Worm (Caenorhabditis elegans) whole organism, L3 larva: ENCODE measurements around the gene Y43F8B.15.

ENCODE experiments used
- R02D3.7 ChIP-seq: fragments of 150-350 bp; optimal IDR thresholded peaks from 2 replicates; lab custom pipeline; 2014; ENCODE audit warnings: missing biosample characterization, missing genetic modification characterization
- ZK546.5 ChIP-seq: sonication (generic microtip); optimal IDR thresholded peaks from 2 replicates; lab custom pipeline; 2017; ENCODE audit warnings: missing biosample characterization, missing genetic modification characterization
- aly-2 ChIP-seq: fragments of 150-350 bp; optimal IDR thresholded peaks from 2 replicates; lab custom pipeline; 2014; ENCODE audit warnings: missing biosample characterization, missing genetic modification characterization
- ama-1 ChIP-seq: fragments of 150-350 bp; optimal IDR thresholded peaks from 2 replicates; lab custom pipeline; 2018
- ceh-16 ChIP-seq: sonication (generic microtip); optimal IDR thresholded peaks from 2 replicates; lab custom pipeline; 2017; ENCODE audit warnings: missing biosample characterization, missing genetic modification characterization
- ceh-28 ChIP-seq: fragments of 150-350 bp; optimal IDR thresholded peaks from 2 replicates; lab custom pipeline; 2014; ENCODE audit warnings: missing biosample characterization, missing genetic modification reagents, missing genetic modification characterization
- daf-12 ChIP-seq: fragments of 150-350 bp; optimal IDR thresholded peaks from 2 replicates; lab custom pipeline; 2014; ENCODE audit warnings: missing biosample characterization, missing genetic modification reagents, missing genetic modification characterization
- egl-5 ChIP-seq: fragments of 150-350 bp; optimal IDR thresholded peaks from 2 replicates; lab custom pipeline; 2017; ENCODE audit warnings: missing biosample characterization, missing genetic modification reagents, missing genetic modification characterization, inconsistent platforms
- elt-1 ChIP-seq: fragments of 150-350 bp; optimal IDR thresholded peaks from 2 replicates; lab custom pipeline; 2014; ENCODE audit warnings: missing biosample characterization, missing genetic modification characterization
- elt-2 ChIP-seq: sonication (generic microtip); optimal IDR thresholded peaks from 2 replicates; lab custom pipeline; 2016; ENCODE audit warnings: missing genetic modification reagents, mild to moderate bottlenecking, missing genetic modification characterization, missing compliant biosample characterization
- eor-1 ChIP-seq, 2 experiments: fragments of 150-350 bp; optimal IDR thresholded peaks; 2 replicates each; lab custom pipeline; 2014 to 2018; ENCODE audit warnings: missing biosample characterization in 2 of 2, missing genetic modification characterization in 2 of 2
- fkh-10 ChIP-seq: sonication (generic microtip); optimal IDR thresholded peaks from 2 replicates; lab custom pipeline; 2017; ENCODE audit warnings: missing biosample characterization, missing genetic modification reagents, missing genetic modification characterization
- fkh-2 ChIP-seq: fragments of 150-350 bp; optimal IDR thresholded peaks from 2 replicates; lab custom pipeline; 2014; ENCODE audit warnings: missing biosample characterization, missing genetic modification reagents, missing genetic modification characterization
- hmg-11 ChIP-seq: sonication (generic microtip); optimal IDR thresholded peaks from 2 replicates; lab custom pipeline; 2016; ENCODE audit warnings: missing genetic modification characterization, missing compliant biosample characterization
- jun-1 ChIP-seq: fragments of 150-350 bp; optimal IDR thresholded peaks from 2 replicates; lab custom pipeline; 2014; ENCODE audit warnings: missing biosample characterization, missing genetic modification reagents, missing genetic modification characterization
- lin-15B ChIP-seq: fragments of 150-350 bp; optimal IDR thresholded peaks from 2 replicates; lab custom pipeline; 2014; ENCODE audit warnings: missing biosample characterization, missing genetic modification characterization
- lin-39 ChIP-seq: fragments of 150-350 bp; optimal IDR thresholded peaks from 2 replicates; lab custom pipeline; 2018; ENCODE audit warnings: missing biosample characterization, missing genetic modification reagents, missing genetic modification characterization
- lsy-12 ChIP-seq: sonication (generic microtip); optimal IDR thresholded peaks from 2 replicates; lab custom pipeline; 2016; ENCODE audit warnings: mild to moderate bottlenecking, missing genetic modification characterization, missing compliant biosample characterization
- nfya-1 ChIP-seq: sonication (generic microtip); optimal IDR thresholded peaks from 2 replicates; lab custom pipeline; 2017; ENCODE audit warnings: missing genetic modification characterization, mild to moderate bottlenecking, missing compliant biosample characterization, antibody characterized with exemption, moderate library complexity; ENCODE audit not compliant: insufficient read depth
- nhr-11 ChIP-seq: fragments of 150-350 bp; optimal IDR thresholded peaks from 2 replicates; lab custom pipeline; 2014; ENCODE audit warnings: missing biosample characterization, missing genetic modification characterization
- nhr-12 ChIP-seq: fragments of 150-350 bp; optimal IDR thresholded peaks from 2 replicates; lab custom pipeline; 2014; ENCODE audit warnings: missing biosample characterization, missing genetic modification characterization
- nhr-23 ChIP-seq: fragments of 150-350 bp; optimal IDR thresholded peaks from 2 replicates; lab custom pipeline; 2014; ENCODE audit warnings: missing biosample characterization, missing genetic modification reagents, missing genetic modification characterization
- nhr-237 ChIP-seq: fragments of 150-350 bp; optimal IDR thresholded peaks from 2 replicates; lab custom pipeline; 2014; ENCODE audit warnings: missing biosample characterization, missing genetic modification characterization
- nhr-25 ChIP-seq: sonication (generic microtip); optimal IDR thresholded peaks from 2 replicates; lab custom pipeline; 2017; ENCODE audit warnings: missing biosample characterization, missing genetic modification characterization
- nhr-67 ChIP-seq: fragments of 150-350 bp; optimal IDR thresholded peaks from 2 replicates; lab custom pipeline; 2014; ENCODE audit warnings: missing biosample characterization, missing genetic modification characterization
- nhr-76 ChIP-seq: fragments of 150-350 bp; sonication (generic microtip); optimal IDR thresholded peaks from 5 replicates; lab custom pipeline; 2014; ENCODE audit warnings: missing biosample characterization, missing genetic modification characterization
- nhr-77 ChIP-seq: fragments of 150-350 bp; optimal IDR thresholded peaks from 2 replicates; lab custom pipeline; 2014; ENCODE audit warnings: missing biosample characterization, missing genetic modification characterization
- pha-4 ChIP-seq: fragments of 150-350 bp; optimal IDR thresholded peaks from 2 replicates; lab custom pipeline; 2014; ENCODE audit warnings: missing biosample characterization, missing genetic modification reagents, missing genetic modification characterization
- sea-2 ChIP-seq: fragments of 150-350 bp; sonication (generic microtip); optimal IDR thresholded peaks from 4 replicates; lab custom pipeline; 2014; ENCODE audit warnings: missing biosample characterization, missing genetic modification reagents, missing genetic modification characterization
- skn-1 ChIP-seq: fragments of 150-350 bp; optimal IDR thresholded peaks from 2 replicates; lab custom pipeline; 2014; ENCODE audit warnings: missing biosample characterization, missing genetic modification characterization
- snpc-4 ChIP-seq: fragments of 150-350 bp; optimal IDR thresholded peaks from 2 replicates; lab custom pipeline; 2014; ENCODE audit warnings: missing biosample characterization, missing genetic modification characterization
- tbx-2 ChIP-seq: sonication (generic microtip); optimal IDR thresholded peaks from 2 replicates; lab custom pipeline; 2016; ENCODE audit warnings: mild to moderate bottlenecking, missing genetic modification characterization, missing compliant biosample characterization
- unc-62 ChIP-seq: fragments of 150-350 bp; sonication (generic microtip); optimal IDR thresholded peaks from 4 replicates; lab custom pipeline; 2014; ENCODE audit warnings: missing biosample characterization, missing genetic modification reagents, missing genetic modification characterization
- zag-1 ChIP-seq: fragments of 150-350 bp; optimal IDR thresholded peaks from 2 replicates; lab custom pipeline; 2014; ENCODE audit warnings: missing biosample characterization, missing genetic modification characterization
- ztf-4 ChIP-seq: fragments of 150-350 bp; optimal IDR thresholded peaks from 2 replicates; lab custom pipeline; 2014; ENCODE audit warnings: missing biosample characterization, missing genetic modification characterization

The Y43F8B.15 gene

DNA sequence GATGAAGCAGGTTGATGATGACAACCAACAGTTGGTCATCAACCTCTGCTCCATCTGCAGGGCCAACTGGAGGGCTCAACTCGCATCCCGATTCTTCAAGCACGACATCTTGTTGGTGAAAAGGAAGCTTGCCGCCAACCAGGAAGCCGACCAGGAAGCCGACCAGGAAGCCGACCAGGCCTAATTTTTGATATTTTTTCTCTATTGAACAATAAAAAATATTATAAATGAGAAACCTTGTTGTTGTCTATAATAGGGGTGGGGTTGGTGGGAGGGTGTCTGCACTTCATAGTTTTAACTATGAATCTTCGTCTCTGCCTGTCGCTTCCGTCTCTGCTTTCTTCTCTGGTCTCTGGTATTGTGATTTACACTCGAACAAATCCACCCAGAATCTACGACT lies 23.8 kb upstream of the Y43F8B.15 start, which contains the start of gene Y43F8B.18:
Y43F8B.18 (plus strand) TSS at position 301 of the 400 bp plus-strand sequence.
- no peak for TF ChIP-seq nhr-76 (tag; lab: Kevin White, UChicago)
- no peak for TF ChIP-seq lsy-12 (tag; lab: Kevin White, UChicago)
- TF ChIP-seq elt-1 (tag; lab: Kevin White, UChicago), result no peak
- TF ChIP-seq ama-1 (lab: Kevin White, UChicago), result no peak
- TF ChIP-seq tbx-2 (tag; lab: Kevin White, UChicago), result no peak
- no peak for TF ChIP-seq zag-1 (tag; lab: Kevin White, UChicago)
- TF ChIP-seq nhr-11, result no peak
- TF ChIP-seq hmg-11 (tag; lab: Kevin White, UChicago), result no peak
- no peak for TF ChIP-seq nhr-77 (tag; lab: Kevin White, UChicago)
- TF ChIP-seq ZK546.5, result no peak
- TF ChIP-seq ztf-4 (tag; lab: Kevin White, UChicago), result no peak
- no peak for TF ChIP-seq sea-2 (GFP tag; lab: Kevin White, UChicago)
- no peak for TF ChIP-seq unc-62 (GFP tag; lab: Kevin White, UChicago)

DNA sequence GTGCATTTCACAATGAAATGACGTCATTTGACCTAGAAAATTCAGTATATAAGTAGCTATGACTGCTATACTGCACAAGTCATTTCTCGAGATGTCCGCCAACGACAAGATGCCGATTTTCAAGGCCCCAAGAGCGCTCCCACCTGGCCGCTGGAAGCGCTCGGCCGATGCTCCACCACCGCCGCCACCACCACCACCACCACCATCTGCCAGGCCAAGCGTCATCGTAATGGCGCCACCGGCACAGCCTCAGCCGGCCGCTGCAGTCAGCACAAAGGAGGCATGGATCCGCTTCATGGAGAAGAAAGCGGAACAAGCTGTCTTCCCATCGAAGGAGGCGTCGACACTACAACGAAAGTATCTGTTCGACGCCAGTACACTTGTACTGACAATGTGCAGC lies 23.3 kb upstream of the Y43F8B.15 start, which contains the start of gene Y43F8B.28:
Y43F8B.28 (plus strand) TSS at position 59 of the 400 bp plus-strand sequence.
- TF ChIP-seq snpc-4 (tag; lab: Kevin White, UChicago), result no peak
- no peak for TF ChIP-seq elt-2 (tag; lab: Kevin White, UChicago)
- TF ChIP-seq ceh-16 (tag; lab: Kevin White, UChicago), result no peak
- TF ChIP-seq egl-5, result no peak
- TF ChIP-seq nhr-67 (tag; lab: Kevin White, UChicago), result no peak
- TF ChIP-seq tbx-2 (tag; lab: Kevin White, UChicago), result no peak
- TF ChIP-seq lin-15B (tag; lab: Kevin White, UChicago), result no peak
- no peak for TF ChIP-seq unc-62 (GFP tag; lab: Kevin White, UChicago)
- TF ChIP-seq sea-2 (GFP tag; lab: Kevin White, UChicago), result no peak
- no peak for TF ChIP-seq fkh-10
- no peak for TF ChIP-seq nfya-1
- TF ChIP-seq daf-12, result no peak
- no peak for TF ChIP-seq nhr-23 (tag; lab: Kevin White, UChicago)
- TF ChIP-seq nhr-12 (tag; lab: Kevin White, UChicago), result no peak
- TF ChIP-seq lin-39, result no peak
- TF ChIP-seq elt-1 (tag; lab: Kevin White, UChicago), result no peak
- TF ChIP-seq ztf-4 (tag; lab: Kevin White, UChicago), result no peak

DNA sequence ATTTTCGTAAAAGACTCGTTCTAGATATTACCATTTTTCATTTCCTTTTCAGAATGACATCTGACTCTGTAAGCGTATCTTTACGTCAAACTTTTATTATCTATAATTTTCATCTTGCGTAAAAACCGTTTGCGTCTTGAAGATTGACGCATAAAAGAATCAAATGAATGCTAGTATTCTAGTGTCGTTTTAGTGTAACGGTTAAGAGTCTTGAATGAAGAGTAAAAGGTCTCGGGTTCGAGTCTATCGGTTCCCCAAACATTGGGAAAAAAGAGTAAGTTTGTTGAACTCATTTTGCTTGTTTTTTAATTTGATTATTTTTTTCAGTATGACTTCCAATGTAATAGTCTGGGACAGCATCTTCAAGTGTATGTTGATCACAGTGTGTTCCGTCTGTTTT lies 22.6 kb upstream of the Y43F8B.15 start, which contains the start of gene Y43F8B.17:
Y43F8B.17 (plus strand) TSS at position 215 of the 400 bp plus-strand sequence.
- TF ChIP-seq fkh-2 (tag; lab: Kevin White, UChicago) (no peak), nhr-76 (tag; lab: Kevin White, UChicago) (no peak), ceh-16 (tag; lab: Kevin White, UChicago) (no peak), nfya-1 (no peak), unc-62 (GFP tag; lab: Kevin White, UChicago) (no peak), aly-2 (tag; lab: Kevin White, UChicago) (no peak), snpc-4 (tag; lab: Kevin White, UChicago) (no peak), nhr-25 (tag; lab: Kevin White, UChicago) (no peak), nhr-67 (tag; lab: Kevin White, UChicago) (no peak), ceh-28 (tag; lab: Kevin White, UChicago) (no peak), nhr-237 (tag; lab: Kevin White, UChicago) (no peak), skn-1 (tag; lab: Kevin White, UChicago) (no peak), ztf-4 (tag; lab: Kevin White, UChicago) (no peak), jun-1 (tag; lab: Kevin White, UChicago) (no peak), R02D3.7 (tag; lab: Kevin White, UChicago) (no peak), pha-4 (tag; lab: Kevin White, UChicago) (no peak), sea-2 (GFP tag; lab: Kevin White, UChicago) (no peak), egl-5 (no peak)

DNA sequence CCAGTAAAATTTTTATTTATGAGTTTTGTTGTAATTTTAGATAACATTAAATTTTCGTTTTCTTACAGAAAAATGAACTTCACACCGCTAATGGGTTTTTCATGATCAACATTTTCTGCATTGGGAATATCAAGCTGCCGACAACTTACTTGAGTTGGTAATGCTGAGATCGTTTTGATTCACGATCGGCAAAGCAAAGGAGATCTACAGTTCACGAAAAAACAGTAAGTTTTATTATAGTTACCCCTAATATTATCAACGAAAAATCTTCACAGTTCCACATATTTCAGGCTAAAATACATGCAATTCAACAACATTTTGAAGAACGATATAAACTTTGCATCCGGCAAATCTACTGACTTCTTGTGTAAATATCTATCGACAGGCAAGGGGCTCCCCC lies 20.6 kb upstream of the Y43F8B.15 start, which contains the start of gene Y43F8B.22:
Y43F8B.22 (plus strand) TSS at position 301 of the 400 bp plus-strand sequence.
- TF ChIP-seq eor-1 (tag; optimal IDR thresholded peaks at IDR 0.05; lab: Kevin White, UChicago), result no peak
- no peak for TF ChIP-seq ceh-28 (tag; lab: Kevin White, UChicago)
- TF ChIP-seq lin-39, result no peak
- no peak for TF ChIP-seq elt-2 (tag; lab: Kevin White, UChicago)
- no peak for TF ChIP-seq nhr-12 (tag; lab: Kevin White, UChicago)
- no peak for TF ChIP-seq ZK546.5
- TF ChIP-seq hmg-11 (tag; lab: Kevin White, UChicago), result no peak
